Worm (Caenorhabditis elegans) whole organism, L4 larva: Measurements from ENCODE around the gene srw-68.
"Not testable (repeated sequence)": the region's sequence is repeated elsewhere in the genome, so short reads cannot be mapped to it uniquely, and the experiment has no call there.

Experiments used
- T20F7.1 ChIP-seq: fragments of 200-800 bp; sonication (Bioruptor generic); optimal IDR thresholded peaks from 2 replicates; lab custom pipeline; 2018; ENCODE audit warnings: mild to moderate bottlenecking, missing genetic modification characterization, missing compliant biosample characterization
- ZK337.2 ChIP-seq: fragments of 200-800 bp; sonication (Bioruptor generic); IDR thresholded peaks from 2 replicates; pipeline ENCODE4 v1.3.6; 2022; ENCODE audit warnings: missing genetic modification reagents, missing genetic modification characterization, missing compliant biosample characterization
- ceh-44 ChIP-seq: fragments of 200-800 bp; sonication (Bioruptor generic); IDR thresholded peaks from 2 replicates; pipeline ENCODE4 v1.3.6; 2022; ENCODE audit warnings: missing genetic modification reagents, missing genetic modification characterization, missing compliant biosample characterization
- ces-1 ChIP-seq: fragments of 150-350 bp; sonication (generic microtip); optimal IDR thresholded peaks from 4 replicates; lab custom pipeline; 2014; ENCODE audit warnings: missing biosample characterization, missing genetic modification reagents, missing genetic modification characterization
- daf-12 ChIP-seq: fragments of 150-350 bp; optimal IDR thresholded peaks from 2 replicates; lab custom pipeline; 2014; ENCODE audit warnings: missing biosample characterization, missing genetic modification reagents, missing genetic modification characterization
- daf-19 ChIP-seq: fragments of 200-800 bp; sonication (Bioruptor generic); conservative IDR thresholded peaks from 2 replicates; pipeline ENCODE4 v1.3.6; 2022; ENCODE audit warnings: missing genetic modification characterization, missing compliant biosample characterization
- egl-27 ChIP-seq: sonication (generic microtip); optimal IDR thresholded peaks from 3 replicates; lab custom pipeline; 2017; ENCODE audit warnings: missing biosample characterization, missing genetic modification reagents, missing genetic modification characterization
- jun-1 ChIP-seq: fragments of 150-350 bp; optimal IDR thresholded peaks from 2 replicates; lab custom pipeline; 2014; ENCODE audit warnings: missing biosample characterization, missing genetic modification reagents, missing genetic modification characterization
- lin-13 ChIP-seq: fragments of 150-350 bp; optimal IDR thresholded peaks from 2 replicates; lab custom pipeline; 2014; ENCODE audit warnings: missing biosample characterization, missing genetic modification reagents, missing genetic modification characterization
- pha-4 ChIP-seq, 2 experiments: fragments of 150-350 bp in 1 of 2; fragments of 200-800 bp in 1 of 2; sonication (Bioruptor generic) in 1 of 2; IDR thresholded peaks in 1 of 2; optimal IDR thresholded peaks in 1 of 2; 2 replicates each; pipeline versions ENCODE4 v1.3.6 to Lab custom; 2014 to 2022; ENCODE audit warnings: missing genetic modification characterization in 2 of 2, missing genetic modification reagents in 2 of 2, missing biosample characterization in 1 of 2, missing compliant biosample characterization in 1 of 2
- snpc-4 ChIP-seq: fragments of 150-350 bp; optimal IDR thresholded peaks from 2 replicates; lab custom pipeline; 2014; ENCODE audit warnings: missing biosample characterization, missing genetic modification characterization
- unc-62 ChIP-seq, 3 experiments: fragments of 150-350 bp in 1 of 3; sonication (generic microtip); optimal IDR thresholded peaks in 2 of 3; peaks in 1 of 3; 1 replicate in 1 of 3; 2 replicates in 2 of 3; lab custom pipeline; 2014 to 2017; ENCODE audit warnings: missing biosample characterization in 3 of 3, missing genetic modification characterization in 3 of 3, missing genetic modification reagents in 3 of 3, missing genotype in 1 of 3

DNA sequence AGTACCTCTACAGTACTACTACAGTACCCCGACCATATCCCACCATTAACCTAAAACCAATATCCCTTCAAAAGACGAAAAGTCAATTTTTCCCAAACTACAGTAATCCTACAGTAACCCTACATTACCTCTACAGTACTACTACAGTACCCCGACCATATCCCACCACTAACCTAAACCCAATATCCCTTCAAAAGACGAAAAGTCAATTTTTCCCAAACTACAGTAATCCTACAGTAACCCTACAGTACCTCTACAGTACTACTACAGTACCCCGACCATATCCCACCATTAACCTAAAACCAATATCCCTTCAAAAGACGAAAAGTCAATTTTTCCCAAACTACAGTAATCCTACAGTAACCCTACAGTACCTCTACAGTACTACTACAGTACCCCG, 17.8 kb upstream of the srw-68 start, which contains the start of gene nhr-141:
- TF ChIP-seq egl-27 (tag; lab: Kevin White, UChicago); lin-13 (GFP tag; lab: Kevin White, UChicago); ceh-44 (GFP tag; lab: Robert Waterston, UW); unc-62 (GFP tag; optimal IDR thresholded peaks at IDR 0.05 in 1 of 2; lab: Kevin White, UChicago); unc-62 (tag; optimal IDR thresholded peaks at IDR 0.05; lab: Kevin White, UChicago); snpc-4; jun-1 (tag; lab: Kevin White, UChicago); T20F7.1; daf-12 (tag; lab: Kevin White, UChicago); ces-1 (GFP tag; lab: Kevin White, UChicago); daf-19 (GFP tag; lab: Robert Waterston, UW); ZK337.2 (GFP tag; lab: Robert Waterston, UW); pha-4 (GFP tag; IDR thresholded peaks at IDR 0.05; lab: Robert Waterston, UW); pha-4 (tag; optimal IDR thresholded peaks at IDR 0.05; lab: Kevin White, UChicago): not testable (repeated sequence)
